Worm (Caenorhabditis elegans) whole organism, young adult: ENCODE results near the gene K12D12.4.

Source experiments
- lsy-27 ChIP-seq: sonication (generic microtip); optimal IDR thresholded peaks from 2 replicates; lab custom pipeline; 2017; ENCODE audit warnings: missing genetic modification characterization, mild to moderate bottlenecking, missing compliant biosample characterization, antibody characterized with exemption, missing genotype, borderline replicate concordance; ENCODE audit not compliant: insufficient read depth
- somi-1 ChIP-seq: fragments of 200-800 bp; sonication (Bioruptor generic); optimal IDR thresholded peaks from 2 replicates; lab custom pipeline; 2018; ENCODE audit warnings: mild to moderate bottlenecking, missing genetic modification characterization, missing compliant biosample characterization

ce11 chrII:11901110-11901509 lies 35.6 kb upstream of the K12D12.4 start, which contains the start of gene vab-23:
- TF ChIP-seq lsy-27 (tag; lab: Kevin White, UChicago) (no peak), somi-1 (GFP tag; lab: Kevin White, UChicago) (no peak)
